Worm (Caenorhabditis elegans): ENCODE measurements around the gene mpc-1.

mpc-1 gene

DNA sequence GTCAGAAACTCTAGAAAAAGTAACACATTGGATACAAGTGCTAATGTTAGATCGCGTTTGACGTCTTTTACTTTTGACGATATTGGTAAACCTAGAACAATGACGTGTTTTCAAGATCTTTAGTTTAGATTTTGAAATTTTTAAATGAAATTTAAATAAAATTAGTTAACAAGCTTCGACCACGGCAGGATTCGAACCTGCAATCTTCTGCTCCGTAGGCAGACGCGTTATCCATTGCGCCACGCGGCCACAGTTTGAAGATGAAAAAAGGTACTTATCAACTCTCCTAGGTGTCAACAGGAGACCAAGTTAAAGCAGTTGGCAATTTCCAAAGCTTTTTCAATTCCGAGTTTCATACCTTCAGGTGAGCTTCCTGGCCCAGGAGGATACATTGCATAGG lies 36.1 kb downstream of the mpc-1 start (continued):
- TF ChIP-seq madf-8 (GFP tag; conservative IDR thresholded peaks at IDR 0.05) (0 out of 2 replicates have a peak, but pooled peaks have one; percentile 14), F23B12.7 (tag; optimal IDR thresholded peaks at IDR 0.05; ENCODE audit: insufficient read depth) (peak; percentile 53), B0019.2 (GFP tag; conservative IDR thresholded peaks at IDR 0.05) (no peak), him-1 (tag; optimal IDR thresholded peaks at IDR 0.05) (peak; percentile 72), efl-1 (GFP tag; optimal IDR thresholded peaks at IDR 0.05) (peak; percentile 13), snpc-1.3 (tag; optimal IDR thresholded peaks at IDR 0.05; ENCODE audit: insufficient read depth) (peak; percentile 55), lin-54 (GFP tag; optimal IDR thresholded peaks at IDR 0.05) (peak; percentile 41), ekl-4 (GFP tag; IDR thresholded peaks at IDR 0.05) (no peak), lin-26 (GFP tag; IDR thresholded peaks at IDR 0.05) (peak; percentile 71; the same call in 1 of the 2 replicates), snpc-3.4 (tag; optimal IDR thresholded peaks at IDR 0.05) (peak; percentile 29), nfya-2 (GFP tag; IDR thresholded peaks at IDR 0.05) (no peak), lsl-1 (GFP tag; optimal IDR thresholded peaks at IDR 0.05) (peak; percentile 40), hmg-1.2 (GFP tag; IDR thresholded peaks at IDR 0.05) (peak; percentile 48; the same call in 1 of the 2 replicates), ztf-22 (GFP tag; optimal IDR thresholded peaks at IDR 0.05) (no peak), lag-1 (GFP tag; IDR thresholded peaks at IDR 0.05) (no peak), F33H1.4 (GFP tag; IDR thresholded peaks at IDR 0.05) (peak; percentile 27; the same call in 1 of the 2 replicates), mes-4 (tag; optimal IDR thresholded peaks at IDR 0.05) (peak; percentile 57), nhr-90 (tag; optimal IDR thresholded peaks at IDR 0.05) (peak; percentile 33), K12H6.12 (tag; optimal IDR thresholded peaks at IDR 0.05) (peak; percentile 16), hrde-1 (tag; optimal IDR thresholded peaks at IDR 0.05; ENCODE audit: borderline replicate concordance) (no peak), hlh-12 (tag; optimal IDR thresholded peaks at IDR 0.05) (peak; percentile 57), die-1 (tag; optimal IDR thresholded peaks at IDR 0.05) (peak; percentile 38), F22D6.2 (tag; optimal IDR thresholded peaks at IDR 0.05) (no peak), B0261.1 (tag; optimal IDR thresholded peaks at IDR 0.05) (peak; percentile 71), ztf-25 (GFP tag; IDR thresholded peaks at IDR 0.05) (0 out of 2 replicates have a peak, but pooled peaks have one; percentile 47), rpc-1 (optimal IDR thresholded peaks at IDR 0.05) (peak; percentile 63), rpc-1 (tag; optimal IDR thresholded peaks at IDR 0.05) (peak; percentile 81), F49E8.2 (tag; optimal IDR thresholded peaks at IDR 0.05; ENCODE audit: insufficient read depth) (peak; percentile 62), tbp1 (GFP tag; optimal IDR thresholded peaks at IDR 0.05) (peak; percentile 93), rec-8 (tag; optimal IDR thresholded peaks at IDR 0.05) (peak in 1 of 2 experiments; percentile 29), dpff-1 (tag; optimal IDR thresholded peaks at IDR 0.05) (no peak)

- TF ChIP-seq C06A6.2 (GFP tag; conservative IDR thresholded peaks at IDR 0.05) (no peak), let-607 (tag; optimal IDR thresholded peaks at IDR 0.05) (no peak), lsl-1 (GFP tag; optimal IDR thresholded peaks at IDR 0.05) (peak; percentile 33), tbx-9 (tag; optimal IDR thresholded peaks at IDR 0.05; ENCODE audit: borderline replicate concordance) (no peak), madf-8 (GFP tag; conservative IDR thresholded peaks at IDR 0.05) (no peak), sptf-2 (GFP tag; optimal IDR thresholded peaks at IDR 0.05) (no peak), hsf-1 (GFP tag; IDR thresholded peaks at IDR 0.05) (no peak), F55B11.4 (tag; optimal IDR thresholded peaks at IDR 0.05; ENCODE audit: borderline replicate concordance, insufficient read depth) (no peak), K11D2.4 (GFP tag; IDR thresholded peaks at IDR 0.05) (no peak), F10E7.11 (tag; optimal IDR thresholded peaks at IDR 0.05) (no peak), ceh-58 (GFP tag; IDR thresholded peaks at IDR 0.05) (no peak), egl-18 (GFP tag; IDR thresholded peaks at IDR 0.05) (no peak), F22D6.2 (tag; optimal IDR thresholded peaks at IDR 0.05) (no peak), ets-4 (GFP tag; optimal IDR thresholded peaks at IDR 0.05) (no peak), unc-130 (GFP tag; optimal IDR thresholded peaks at IDR 0.05) (no peak), snpc-3.4 (tag; optimal IDR thresholded peaks at IDR 0.05) (peak; percentile 38), F23B12.7 (tag; optimal IDR thresholded peaks at IDR 0.05; ENCODE audit: insufficient read depth) (peak; percentile 11), ztf-25 (GFP tag; IDR thresholded peaks at IDR 0.05) (no peak), D2030.7 (GFP tag; IDR thresholded peaks at IDR 0.05) (peak; percentile 60; the same call in 1 of the 2 replicates), dox-1 (GFP tag; IDR thresholded peaks at IDR 0.05) (no peak), aptf-2 (GFP tag; conservative IDR thresholded peaks at IDR 0.05) (no peak)
These were observed 36.8 kb downstream of the mpc-1 start, which contains the start of gene ceh-43 for ce11 chrIII:4449893-4450579. Gene ceh-43 (minus strand): TSS chrIII:4449943.

Data from whole organism, young adult.